Fruit fly (Drosophila melanogaster): ENCODE measurements around the gene Arr2.

Arr2 gene

DNA sequence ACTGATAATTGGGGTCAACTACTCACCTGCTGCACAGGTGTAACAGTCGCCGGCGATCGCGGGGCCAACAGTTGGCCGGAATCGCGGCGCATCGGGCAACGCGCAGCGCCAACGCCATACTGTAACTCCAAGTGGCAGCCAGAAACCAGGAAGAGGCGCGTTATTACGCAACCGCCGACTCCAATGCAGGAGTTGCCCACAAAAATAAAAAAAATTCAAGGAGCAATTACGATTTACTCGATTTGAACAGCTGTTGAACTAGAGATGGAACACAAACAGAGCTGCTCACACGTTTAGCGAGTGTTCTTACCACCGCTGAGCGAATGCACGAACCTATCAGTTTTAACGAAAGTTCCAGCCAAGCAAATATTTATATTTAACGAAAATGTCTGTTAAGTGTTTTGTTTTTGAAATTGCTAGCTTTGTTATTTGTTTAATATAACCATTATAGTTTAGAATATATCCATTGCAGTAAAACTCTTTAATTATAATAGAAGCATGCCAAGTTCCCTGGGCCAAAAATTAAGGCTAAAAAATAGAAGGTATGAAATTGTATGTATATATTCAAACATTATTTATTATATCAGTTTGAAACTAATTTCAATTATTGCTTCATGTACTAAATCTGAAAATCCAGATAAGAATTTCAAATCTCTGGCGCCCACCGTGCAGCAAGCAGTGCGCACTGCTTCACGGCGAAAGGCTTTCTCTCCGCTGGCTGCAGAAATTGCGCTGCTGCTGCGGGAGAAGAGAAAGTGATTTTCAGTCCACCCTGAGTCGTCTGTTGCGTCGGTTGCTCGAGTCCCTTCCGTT lies 44.6 kb downstream of the Arr2 start, which contains the start of the genes CG5989 and CG6282 (continued):
- peak; percentile 63 for TF ChIP-seq oc (tag; optimal IDR thresholded peaks at IDR 0.05)
- TF ChIP-seq CG9215 (GFP tag; IDR thresholded peaks at IDR 0.05) = no peak
- no peak for TF ChIP-seq eve (GFP tag; optimal IDR thresholded peaks at IDR 0.05)
- TF ChIP-seq CG33557 (GFP tag; optimal IDR thresholded peaks at IDR 0.05) = no peak
- TF ChIP-seq amos (GFP tag; IDR thresholded peaks at IDR 0.05; ENCODE audit: partially characterized antibody) = peak; percentile 65
- TF ChIP-seq grn (GFP tag; optimal IDR thresholded peaks at IDR 0.05) = no peak
- no peak for TF ChIP-seq B-H2 (GFP tag; optimal IDR thresholded peaks at IDR 0.05)
- TF ChIP-seq CG18262 (tag; optimal IDR thresholded peaks at IDR 0.05) = peak; percentile 13
- TF ChIP-seq CG6254 (GFP tag; optimal IDR thresholded peaks at IDR 0.05) = no peak
- peak; percentile 70 for TF ChIP-seq E2f2 (GFP tag; IDR thresholded peaks at IDR 0.05)
- TF ChIP-seq CG12942 (GFP tag; optimal IDR thresholded peaks at IDR 0.05) = no peak
- TF ChIP-seq CG14050 (GFP tag; IDR thresholded peaks at IDR 0.05) = no peak
- peak; percentile 57 for TF ChIP-seq Hmr (GFP tag; optimal IDR thresholded peaks at IDR 0.05)
- TF ChIP-seq CG8765 (GFP tag; IDR thresholded peaks at IDR 0.05) = no peak
- 0 out of 2 replicates have a peak, but pooled peaks have one; percentile 18 for TF ChIP-seq CG43689 (GFP tag; IDR thresholded peaks at IDR 0.05)
- no peak for TF ChIP-seq hth (optimal IDR thresholded peaks at IDR 0.05)
- peak; percentile 53 for TF ChIP-seq CG30403 (GFP tag; optimal IDR thresholded peaks at IDR 0.05)
- no peak for TF ChIP-seq shn (GFP tag; optimal IDR thresholded peaks at IDR 0.05)
- no peak for TF ChIP-seq Dip2 (GFP tag; IDR thresholded peaks at IDR 0.05)
- no peak for TF ChIP-seq klu (GFP tag; IDR thresholded peaks at IDR 0.05)
- peak; percentile 35; the same call in 2 of the 3 replicates for TF ChIP-seq ci (GFP tag; IDR thresholded peaks at IDR 0.05)
- TF ChIP-seq dmrt99B (tag; optimal IDR thresholded peaks at IDR 0.05) = no peak
- peak; percentile 43 for TF ChIP-seq CG9797 (GFP tag; optimal IDR thresholded peaks at IDR 0.05)
- TF ChIP-seq Dbx (GFP tag; IDR thresholded peaks at IDR 0.05) = no peak
- TF ChIP-seq hkb (optimal IDR thresholded peaks at IDR 0.05) = no peak
- peak; percentile 57 for TF ChIP-seq hkb (GFP tag; IDR thresholded peaks at IDR 0.05)
- TF ChIP-seq CG15073 (GFP tag; optimal IDR thresholded peaks at IDR 0.05) = no peak
- TF ChIP-seq CG6765 (GFP tag; optimal IDR thresholded peaks at IDR 0.05) = no peak
- TF ChIP-seq HLH54F (GFP tag; optimal IDR thresholded peaks at IDR 0.05) = peak; percentile 46
- peak; percentile 24 for TF ChIP-seq CG4617 (GFP tag; optimal IDR thresholded peaks at IDR 0.05; ENCODE audit: borderline replicate concordance)
- TF ChIP-seq jigr1 (GFP tag; IDR thresholded peaks at IDR 0.05) = no peak
- peak; percentile 9 for TF ChIP-seq CG10147 (GFP tag; optimal IDR thresholded peaks at IDR 0.05)
- no peak for TF ChIP-seq CG14441 (GFP tag; IDR thresholded peaks at IDR 0.05)
- no peak for TF ChIP-seq CG7271 (tag; optimal IDR thresholded peaks at IDR 0.05)
- no peak for TF ChIP-seq D (optimal IDR thresholded peaks at IDR 0.05)
- no peak for TF ChIP-seq D (GFP tag; optimal IDR thresholded peaks at IDR 0.05)
- no peak for TF ChIP-seq cwo (GFP tag; optimal IDR thresholded peaks at IDR 0.05)
- no peak for TF ChIP-seq yki (optimal IDR thresholded peaks at IDR 0.05)
- TF ChIP-seq CG8089 (GFP tag; optimal IDR thresholded peaks at IDR 0.05) = no peak
- TF ChIP-seq HHEX (GFP tag; optimal IDR thresholded peaks at IDR 0.05) = no peak
- TF ChIP-seq HLHmδ (GFP tag; optimal IDR thresholded peaks at IDR 0.05) = no peak
- peak; percentile 70 for TF ChIP-seq CG2120 (GFP tag; optimal IDR thresholded peaks at IDR 0.05)
- 0 out of 4 replicates have a peak, but pooled peaks have one; percentile 37 for TF ChIP-seq chinmo (GFP tag; IDR thresholded peaks at IDR 0.05; ENCODE audit: partially characterized antibody)
- TF ChIP-seq Ptx1 (GFP tag; IDR thresholded peaks at IDR 0.05) = 0 out of 2 replicates have a peak, but pooled peaks have one; percentile 12
- TF ChIP-seq CG17612 (GFP tag; IDR thresholded peaks at IDR 0.05) = no peak
- no peak for TF ChIP-seq Gsc (GFP tag; IDR thresholded peaks at IDR 0.05)
- no peak for TF ChIP-seq Camta (GFP tag; optimal IDR thresholded peaks at IDR 0.05)
- TF ChIP-seq br (optimal IDR thresholded peaks at IDR 0.05) = no peak
- TF ChIP-seq C15 (GFP tag; IDR thresholded peaks at IDR 0.05) = no peak
- TF ChIP-seq CG16813 (GFP tag; IDR thresholded peaks at IDR 0.05; ENCODE audit: partially characterized antibody) = peak; percentile 57
- no peak for TF ChIP-seq CG7786 (GFP tag; optimal IDR thresholded peaks at IDR 0.05)

Data from whole organism, embryonic.